Worm (Caenorhabditis elegans): ENCODE results near the gene F53F4.18.

F53F4.18 gene

DNA sequence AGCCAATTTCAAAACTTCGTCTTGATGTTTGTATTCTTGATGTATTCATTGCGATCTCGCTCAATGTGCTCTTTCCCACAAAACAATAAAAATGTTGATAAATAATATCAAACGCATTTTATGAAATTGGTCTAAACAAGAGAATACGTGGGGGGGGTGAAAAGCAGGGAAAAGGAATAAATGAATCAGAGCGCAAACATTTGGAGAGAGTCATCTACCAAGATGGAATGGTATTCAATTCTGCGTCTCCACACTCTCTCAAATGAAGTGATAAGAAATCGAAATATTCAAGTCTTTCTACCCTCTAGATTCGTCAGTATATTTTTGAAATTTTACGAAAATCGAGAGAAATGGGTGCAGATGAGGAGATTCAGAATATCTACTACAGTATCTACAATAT is 9.2 kb upstream of the F53F4.18 start, which contains the start of gene C50B8.5 (continued):
- no peak for TF ChIP-seq daf-16 (GFP tag; optimal IDR thresholded peaks at IDR 0.05)
- TF ChIP-seq daf-16 (tag; optimal IDR thresholded peaks at IDR 0.05), result peak; percentile 70
- TF ChIP-seq T26A8.4 (GFP tag; IDR thresholded peaks at IDR 0.05), result no peak
- TF ChIP-seq dve-1 (tag; optimal IDR thresholded peaks at IDR 0.05; ENCODE audit: insufficient read depth), result peak; percentile 65
- TF ChIP-seq pha-4 (GFP tag; IDR thresholded peaks at IDR 0.05), result no peak
- no peak for TF ChIP-seq pha-4 (tag; optimal IDR thresholded peaks at IDR 0.05)
- no peak for TF ChIP-seq ama-1 (optimal IDR thresholded peaks at IDR 0.05)
- peak; percentile 63 for TF ChIP-seq pqm-1 (tag; optimal IDR thresholded peaks at IDR 0.05)
- TF ChIP-seq daf-12 (tag; optimal IDR thresholded peaks at IDR 0.05), result no peak
- peak in 1 of 2 experiments; percentile 85 for TF ChIP-seq unc-62 (GFP tag; optimal IDR thresholded peaks at IDR 0.05 in 1 of 2)
- no peak for TF ChIP-seq unc-62 (tag; optimal IDR thresholded peaks at IDR 0.05)
- no peak for TF ChIP-seq mdl-1 (tag; optimal IDR thresholded peaks at IDR 0.05)
- no peak for TF ChIP-seq saeg-2 (GFP tag; IDR thresholded peaks at IDR 0.05)
- peak; percentile 53 for TF ChIP-seq mes-2 (tag; optimal IDR thresholded peaks at IDR 0.05; ENCODE audit: poor library complexity, severe bottlenecking)

DNA sequence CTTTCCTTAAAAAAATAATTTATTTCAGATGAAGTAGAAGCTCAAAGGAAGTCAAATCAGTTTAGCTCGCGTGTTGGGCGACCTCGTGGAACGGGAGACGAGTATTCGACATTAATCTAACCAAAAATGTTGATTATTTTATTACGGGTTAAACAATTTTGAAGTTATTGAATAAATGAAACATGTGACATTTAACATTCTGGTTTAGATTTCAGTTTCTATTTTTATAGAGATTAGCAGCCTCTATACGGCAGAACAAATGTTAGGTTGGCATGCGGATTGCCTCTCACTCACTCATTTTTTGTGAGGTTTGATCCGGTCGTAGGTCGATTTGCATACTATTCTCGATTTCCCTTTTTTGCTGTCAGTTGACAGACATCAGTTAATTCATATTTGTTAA is 5.4 kb upstream of the F53F4.18 start, which contains the start of gene F53F4.1:
Gene F53F4.1, plus strand, starts transcription at position 301 of the 400 bp plus-strand sequence.
- no peak for TF ChIP-seq nhr-25 (tag; optimal IDR thresholded peaks at IDR 0.05; ENCODE audit: borderline replicate concordance, insufficient read depth)
- TF ChIP-seq lin-1 (GFP tag; IDR thresholded peaks at IDR 0.05), result no peak
- TF ChIP-seq F49E8.2 (tag; optimal IDR thresholded peaks at IDR 0.05; ENCODE audit: borderline replicate concordance), result no peak
- TF ChIP-seq lsy-2 (tag; optimal IDR thresholded peaks at IDR 0.05), result no peak
- no peak for TF ChIP-seq ztf-7 (tag; optimal IDR thresholded peaks at IDR 0.05)
- no peak for TF ChIP-seq skn-1 (tag; optimal IDR thresholded peaks at IDR 0.05)
- no peak for TF ChIP-seq mxl-3 (GFP tag; optimal IDR thresholded peaks at IDR 0.05)
- TF ChIP-seq ZK546.5 (tag; optimal IDR thresholded peaks at IDR 0.05), result no peak
- no peak for TF ChIP-seq attf-4 (tag; optimal IDR thresholded peaks at IDR 0.05)
- no peak for TF ChIP-seq cey-2 (tag; optimal IDR thresholded peaks at IDR 0.05; ENCODE audit: borderline replicate concordance, insufficient read depth)
- no peak for TF ChIP-seq lim-7 (GFP tag; IDR thresholded peaks at IDR 0.05)
- no peak for TF ChIP-seq Y105C5A.15 (GFP tag; IDR thresholded peaks at IDR 0.05)
- no peak for TF ChIP-seq jun-1 (tag; optimal IDR thresholded peaks at IDR 0.05)
- no peak for TF ChIP-seq daf-12 (tag; optimal IDR thresholded peaks at IDR 0.05)
- no peak for TF ChIP-seq nhr-76 (tag; optimal IDR thresholded peaks at IDR 0.05)
- TF ChIP-seq dve-1 (tag; optimal IDR thresholded peaks at IDR 0.05; ENCODE audit: insufficient read depth), result no peak
- no peak for TF ChIP-seq T20F7.1 (GFP tag; optimal IDR thresholded peaks at IDR 0.05)
- TF ChIP-seq dpl-1 (GFP tag; optimal IDR thresholded peaks at IDR 0.05), result no peak
- TF ChIP-seq unc-39 (tag; optimal IDR thresholded peaks at IDR 0.05), result no peak
- no peak for TF ChIP-seq nhr-11 (tag; optimal IDR thresholded peaks at IDR 0.05)

DNA sequence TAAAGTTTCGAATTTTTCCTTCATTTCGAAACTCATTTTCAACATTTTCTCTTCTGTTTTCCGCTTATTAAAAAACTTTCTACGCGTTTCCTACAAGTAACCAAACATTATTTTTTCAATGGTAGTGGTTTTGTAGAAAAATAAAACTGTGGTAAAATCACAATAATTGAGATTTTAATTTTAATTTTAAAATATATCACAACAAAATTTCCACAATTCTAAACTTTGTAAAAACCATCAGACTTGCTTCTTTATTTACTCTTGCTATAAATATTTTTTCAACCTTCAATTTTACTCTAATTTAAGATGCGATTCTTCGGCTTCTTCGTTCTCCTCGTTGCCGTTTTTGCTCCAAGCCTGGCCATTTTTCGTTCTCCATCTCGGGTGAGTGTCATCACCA is 2.0 kb upstream of the F53F4.18 start, which contains the start of gene F53F4.17:
Gene F53F4.17, plus strand, starts transcription at position 301 of the 400 bp plus-strand sequence.
- TF ChIP-seq nhr-111 (GFP tag; optimal IDR thresholded peaks at IDR 0.05) (no peak), tra-1 (GFP tag; IDR thresholded peaks at IDR 0.05) (no peak)

DNA sequence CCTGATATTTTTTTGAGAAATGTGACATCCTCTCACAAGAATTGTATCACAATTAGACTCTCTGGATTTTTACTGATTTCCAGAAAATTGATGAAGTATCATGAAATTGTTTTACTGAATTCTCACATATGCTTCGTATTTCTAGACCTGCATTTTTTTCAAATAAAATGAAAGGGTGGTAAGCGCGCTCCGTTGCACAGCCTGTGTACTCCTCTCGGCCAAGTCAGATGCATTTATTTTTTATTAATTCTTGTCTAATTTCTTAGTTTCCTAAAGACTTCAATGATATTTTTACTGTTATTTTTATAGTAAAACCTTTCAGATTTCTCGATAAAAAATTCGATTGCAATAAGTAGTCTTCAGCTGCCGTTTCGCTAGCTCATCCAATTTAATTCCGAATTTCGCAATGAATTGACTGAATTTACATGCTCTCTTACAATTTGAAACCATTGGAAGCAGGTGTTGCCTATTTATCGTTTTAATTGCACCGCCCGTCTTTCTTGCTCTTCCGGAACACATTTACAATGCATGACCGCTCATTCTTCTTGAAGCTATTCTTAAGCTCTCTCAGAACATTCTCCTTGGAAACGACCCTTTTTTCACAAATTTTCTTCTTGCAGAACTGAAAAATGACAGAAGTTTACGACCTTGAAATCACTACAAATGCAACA is 1.7 kb downstream of the F53F4.18 start, which contains the start of gene tbcb-1:
Gene tbcb-1, plus strand, starts transcription at position 621 of the 671 bp plus-strand sequence.
- peak; percentile 46 for TF ChIP-seq T20F7.1 (GFP tag; optimal IDR thresholded peaks at IDR 0.05)
- TF ChIP-seq ztf-11 (tag; optimal IDR thresholded peaks at IDR 0.05), result no peak
- peak; percentile 56 for TF ChIP-seq dpl-1 (GFP tag; optimal IDR thresholded peaks at IDR 0.05)
- TF ChIP-seq nhr-76 (tag; optimal IDR thresholded peaks at IDR 0.05), result no peak
- TF ChIP-seq lin-38 (GFP tag; IDR thresholded peaks at IDR 0.05), result peak; percentile 93
- peak in 1 of 2 experiments; percentile 53 for TF ChIP-seq unc-62 (GFP tag; optimal IDR thresholded peaks at IDR 0.05 in 1 of 2)
- TF ChIP-seq unc-62 (tag; optimal IDR thresholded peaks at IDR 0.05), result no peak
- peak; percentile 82 for TF ChIP-seq mes-2 (tag; optimal IDR thresholded peaks at IDR 0.05; ENCODE audit: poor library complexity, severe bottlenecking)
